Worm (Caenorhabditis elegans) whole organism, L4/young adult: Measurements from ENCODE around the gene dnj-9.
"Not testable (repeated sequence)": the region's sequence is repeated elsewhere in the genome, so short reads cannot be mapped to it uniquely, and the experiment has no call there.

Source experiments
- W03F9.2 ChIP-seq: fragments of 150-350 bp; optimal IDR thresholded peaks from 2 replicates; lab custom pipeline; 2014; ENCODE audit warnings: missing biosample characterization, missing genetic modification characterization
- dao-5 ChIP-seq: sonication (generic microtip); optimal IDR thresholded peaks from 2 replicates; lab custom pipeline; 2016; ENCODE audit warnings: missing genotype, missing genetic modification characterization, moderate library complexity, missing compliant biosample characterization
- him-1 ChIP-seq: sonication (generic microtip); optimal IDR thresholded peaks from 2 replicates; lab custom pipeline; 2016; ENCODE audit warnings: missing genotype, missing genetic modification reagents, missing genetic modification characterization, missing compliant biosample characterization

The dnj-9 gene

DNA sequence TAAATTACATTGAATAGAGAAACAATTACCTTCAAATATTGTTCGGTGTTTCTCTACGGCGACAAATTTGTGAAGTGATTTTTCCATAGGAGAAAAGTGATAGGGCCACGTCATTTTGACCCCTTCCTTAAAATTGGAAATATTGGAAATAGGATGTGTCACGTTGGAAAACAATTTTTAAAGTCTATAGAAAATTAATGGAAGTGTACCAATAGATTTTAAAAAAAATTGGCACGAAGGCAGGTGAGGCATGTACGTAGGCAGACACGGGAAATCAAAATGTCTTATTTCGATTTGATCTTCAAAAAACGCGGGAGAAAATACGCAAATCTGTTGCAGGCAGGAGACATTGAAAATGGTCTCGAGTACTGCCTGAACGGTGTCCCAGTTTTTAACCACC, 14.2 kb upstream of the dnj-9 start, which contains the start of gene C33F10.12:
C33F10.12 (minus strand) TSS at position 101 of the 400 bp plus-strand sequence.
- TF ChIP-seq him-1 (no peak), dao-5 (tag; lab: Kevin White, UChicago) (no peak), W03F9.2 (tag; lab: Kevin White, UChicago) (no peak)

DNA sequence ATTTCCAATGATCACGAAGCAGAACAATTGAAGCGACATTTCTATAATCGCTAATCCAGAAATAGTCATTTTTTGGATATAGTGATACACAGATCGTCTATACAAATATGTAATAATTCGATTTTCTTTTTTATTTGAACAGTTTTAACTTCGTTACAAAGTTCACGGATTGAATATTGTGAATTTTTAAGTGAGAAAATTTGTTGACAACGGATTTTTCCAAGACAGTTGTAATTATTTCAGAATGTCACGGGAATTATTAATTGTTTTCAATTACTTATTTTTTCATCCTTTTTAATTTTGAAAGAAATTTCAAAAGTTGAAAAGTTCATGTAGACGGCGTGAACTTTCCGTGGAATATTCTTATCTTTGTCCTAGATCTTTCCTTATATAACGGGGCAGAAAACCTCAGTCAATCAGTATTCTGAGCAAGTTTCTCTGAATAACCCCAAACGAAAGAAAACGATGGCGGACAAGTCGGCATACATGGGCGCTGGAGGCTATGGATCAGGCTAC, 9.7 kb upstream of the dnj-9 start, which contains the start of the genes T23B7.2 and nspd-4:
T23B7.2 (minus strand) TSS at position 101 of the 516 bp plus-strand sequence.
nspd-4 (plus strand) TSS at position 466 of the 516 bp plus-strand sequence.
- TF ChIP-seq dao-5 (tag; lab: Kevin White, UChicago); W03F9.2 (tag; lab: Kevin White, UChicago); him-1: not testable (repeated sequence)

DNA sequence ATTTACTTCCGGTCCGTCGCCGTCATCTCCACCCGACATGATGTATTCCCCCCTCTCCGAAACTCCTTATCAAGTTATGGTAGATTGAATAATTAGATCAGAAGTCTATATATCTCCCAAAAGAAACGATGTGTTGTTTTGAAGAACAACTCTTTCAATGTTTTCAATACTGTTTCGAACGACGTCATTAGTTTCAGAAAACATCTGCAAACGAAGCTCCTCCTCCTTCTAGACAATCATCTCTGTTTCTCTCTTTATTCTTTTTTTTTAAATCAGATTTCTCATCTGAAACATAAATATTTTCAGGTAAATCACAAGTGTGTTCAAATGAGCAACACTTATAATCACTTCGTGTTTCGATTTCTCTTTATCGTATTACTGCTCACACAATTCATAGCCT, 2.0 kb upstream of the dnj-9 start, which contains the start of gene T23B7.3:
T23B7.3 (plus strand) TSS at position 301 of the 400 bp plus-strand sequence.
- no peak for TF ChIP-seq him-1
- no peak for TF ChIP-seq dao-5 (tag; lab: Kevin White, UChicago)
- TF ChIP-seq W03F9.2 (tag; lab: Kevin White, UChicago), result no peak

DNA sequence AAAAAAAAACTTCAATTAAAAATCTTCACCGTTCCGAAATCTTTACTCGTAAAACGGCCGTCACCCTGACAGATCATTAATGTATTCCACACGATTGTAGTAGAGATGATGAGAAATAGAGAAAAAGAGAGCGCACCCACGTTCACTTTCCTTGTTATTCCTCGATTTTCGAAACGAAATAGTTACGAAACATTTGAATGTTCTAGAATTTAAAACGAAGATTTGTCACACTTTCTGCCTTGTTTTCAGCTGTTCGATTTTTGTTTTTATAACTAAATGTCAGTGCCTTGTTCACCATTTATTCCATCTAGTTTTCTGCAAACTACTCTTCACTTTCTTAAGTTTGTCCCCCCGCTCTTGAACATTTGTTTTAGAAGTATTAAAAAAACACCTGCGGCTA, 2.9 kb downstream of the dnj-9 start:
- no peak for TF ChIP-seq him-1
- TF ChIP-seq W03F9.2 (tag; lab: Kevin White, UChicago), result no peak
- no peak for TF ChIP-seq dao-5 (tag; lab: Kevin White, UChicago)

DNA sequence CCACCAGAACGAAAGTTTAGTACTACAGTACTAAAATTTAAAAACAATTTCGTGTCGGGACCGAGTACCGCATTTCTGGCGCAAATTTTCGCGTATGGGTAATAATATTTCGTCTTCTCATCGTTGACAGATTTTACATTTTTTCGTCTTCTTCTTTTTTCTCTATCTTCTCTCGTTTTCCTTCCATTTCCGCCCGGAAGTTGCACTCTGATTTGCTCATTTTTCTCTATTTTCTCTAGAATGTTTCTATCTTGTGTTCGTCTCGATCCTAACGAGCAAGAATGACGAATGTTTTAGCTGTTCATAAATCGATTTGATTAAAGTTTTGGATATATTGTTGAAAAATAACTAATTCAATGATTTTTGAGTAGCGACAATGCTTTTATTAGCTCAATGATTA, 3.6 kb downstream of the dnj-9 start:
- TF ChIP-seq him-1 (peak; percentile 0), dao-5 (tag; lab: Kevin White, UChicago) (no peak), W03F9.2 (tag; lab: Kevin White, UChicago) (no peak)

DNA sequence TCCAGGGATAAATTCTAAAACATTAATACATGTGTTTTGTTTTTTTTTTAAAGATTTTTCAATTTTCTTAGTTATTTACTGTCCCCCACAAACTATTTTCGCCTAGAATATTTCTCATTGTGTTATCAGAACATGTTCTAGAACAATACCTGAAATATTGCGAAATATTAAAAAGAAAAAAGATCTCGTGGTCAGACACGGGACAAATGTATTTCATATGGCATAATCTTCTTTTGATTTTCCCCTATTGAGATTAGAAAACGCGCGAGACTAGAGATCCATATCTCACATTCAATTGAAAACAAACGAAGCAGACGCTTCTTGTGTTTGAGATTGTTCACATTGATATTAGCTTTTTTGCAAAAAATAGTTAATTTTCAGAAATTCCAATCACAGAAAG, 4.3 kb downstream of the dnj-9 start:
- TF ChIP-seq dao-5 (tag; lab: Kevin White, UChicago) (no peak), W03F9.2 (tag; lab: Kevin White, UChicago) (peak; percentile 5)

DNA sequence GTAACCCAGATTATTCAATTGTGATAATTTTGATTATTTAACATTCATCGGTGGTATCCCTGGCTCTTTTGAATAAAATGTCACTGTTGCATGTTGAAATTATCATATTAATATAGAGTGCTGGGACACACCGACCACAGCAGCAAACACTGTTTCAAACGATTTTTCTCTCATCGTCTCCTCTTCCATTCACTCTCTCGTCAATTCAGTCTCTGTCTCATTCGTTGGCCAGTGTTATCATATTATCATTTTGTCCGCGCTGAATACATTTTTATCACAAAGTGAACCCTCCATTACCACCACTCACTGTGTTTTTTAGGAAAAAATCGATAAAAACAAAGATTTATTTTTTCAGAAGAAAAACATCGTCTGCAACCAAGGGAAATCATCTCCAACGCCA, 5.2 kb downstream of the dnj-9 start:
- TF ChIP-seq W03F9.2 (tag; lab: Kevin White, UChicago) (no peak), dao-5 (tag; lab: Kevin White, UChicago) (no peak), him-1 (no peak)

DNA sequence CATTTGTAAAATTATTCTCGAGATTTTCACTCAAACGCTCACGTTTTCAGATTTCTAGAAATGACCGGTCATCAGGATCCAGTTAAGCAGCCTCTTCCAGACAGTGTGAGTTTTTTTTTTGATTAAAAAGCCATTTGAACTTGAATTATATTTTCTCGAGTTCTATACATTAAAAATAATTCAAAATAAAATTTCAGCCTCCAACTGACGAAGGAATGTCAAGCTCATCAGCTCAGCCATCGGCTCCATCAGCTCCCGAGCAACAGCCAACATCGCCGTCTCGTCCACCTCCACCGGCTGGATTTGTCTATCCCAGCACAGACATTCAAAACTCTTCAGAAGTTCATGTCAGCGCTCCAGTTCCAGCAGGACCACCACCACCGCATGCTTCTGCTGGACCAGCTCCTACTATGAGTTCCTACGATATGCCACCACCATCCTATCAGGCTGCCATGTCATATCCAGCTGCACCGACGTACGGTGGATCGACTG, 6.1 kb downstream of the dnj-9 start, which contains the start of gene F11G11.5:
F11G11.5 (plus strand) TSS at position 51 of the 492 bp plus-strand sequence.
- TF ChIP-seq dao-5 (tag; lab: Kevin White, UChicago) (no peak), W03F9.2 (tag; lab: Kevin White, UChicago) (no peak), him-1 (no peak)

DNA sequence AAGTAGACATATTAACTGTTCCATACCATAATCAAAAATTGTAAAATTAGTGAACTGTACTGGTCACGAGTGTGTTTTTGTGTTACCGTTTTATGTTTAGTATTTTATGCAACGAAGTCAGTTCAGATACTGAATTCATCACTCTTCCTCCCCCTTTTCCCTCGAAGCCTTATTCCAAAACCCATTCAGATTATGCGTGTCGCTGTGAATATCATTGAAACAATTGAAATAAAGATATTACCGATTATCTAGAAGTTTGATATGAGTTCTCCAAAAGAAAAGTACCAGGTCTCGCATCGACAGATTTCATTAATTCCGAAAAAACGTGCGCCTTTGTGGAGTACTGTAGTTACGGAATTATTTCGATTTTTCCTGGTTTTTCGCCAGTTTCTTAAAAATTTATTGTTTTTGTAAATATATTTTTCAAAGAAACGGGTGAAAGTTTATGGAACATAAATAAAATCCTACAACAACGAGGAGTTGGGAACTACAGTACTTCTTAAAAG, 7.1 kb downstream of the dnj-9 start:
- TF ChIP-seq W03F9.2 (tag; lab: Kevin White, UChicago) (no peak), him-1 (no peak), dao-5 (tag; lab: Kevin White, UChicago) (no peak)

DNA sequence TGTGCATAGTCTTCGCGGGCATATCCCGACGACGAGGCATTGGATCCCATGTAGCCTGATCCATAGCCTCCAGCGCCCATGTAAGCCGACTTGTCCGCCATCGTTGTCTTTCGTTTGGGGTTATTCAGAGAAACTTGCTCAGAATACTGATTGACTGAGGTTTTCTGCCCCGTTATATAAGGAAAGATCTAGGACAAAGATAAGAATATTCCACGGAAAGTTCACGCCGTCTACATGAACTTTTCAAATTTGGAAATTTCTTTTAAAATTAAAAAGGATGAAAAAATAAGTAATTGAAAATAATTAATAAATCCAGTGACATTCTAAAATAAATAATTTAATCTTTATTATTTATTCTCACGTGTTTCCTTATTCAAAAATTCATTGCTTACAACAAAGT, 8.4 kb downstream of the dnj-9 start, which contains the start of the genes nspd-5 and F11G11.4:
nspd-5 (minus strand) TSS at position 101 of the 400 bp plus-strand sequence.
F11G11.4 (plus strand) TSS at position 335 of the 400 bp plus-strand sequence.
- not testable (repeated sequence) for TF ChIP-seq W03F9.2 (tag; lab: Kevin White, UChicago); him-1; dao-5 (tag; lab: Kevin White, UChicago)

DNA sequence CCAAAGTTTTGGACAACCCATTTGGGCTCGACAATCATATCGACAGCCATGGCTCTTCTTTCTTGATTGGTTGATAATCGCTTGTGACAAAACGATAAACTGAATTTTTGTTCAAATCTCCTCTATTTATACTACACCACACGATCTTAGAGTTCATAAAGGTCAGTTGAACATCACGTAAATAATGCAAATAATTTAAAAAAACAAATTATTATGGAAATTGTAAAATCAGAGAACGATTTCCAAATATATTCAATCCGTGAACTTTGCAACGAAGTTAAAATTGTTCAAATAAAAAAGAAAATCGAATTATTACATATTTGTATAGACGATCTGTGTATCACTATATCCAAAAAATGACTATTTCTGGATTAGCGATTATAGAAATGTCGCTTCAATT, 11.5 kb downstream of the dnj-9 start, which contains the start of the genes mpst-4 and F11G11.14:
mpst-4 (minus strand) TSS at position 101 of the 400 bp plus-strand sequence.
F11G11.14 (plus strand) TSS at position 325 of the 400 bp plus-strand sequence.
- TF ChIP-seq W03F9.2 (tag; lab: Kevin White, UChicago) (no peak), dao-5 (tag; lab: Kevin White, UChicago) (no peak), him-1 (no peak)

DNA sequence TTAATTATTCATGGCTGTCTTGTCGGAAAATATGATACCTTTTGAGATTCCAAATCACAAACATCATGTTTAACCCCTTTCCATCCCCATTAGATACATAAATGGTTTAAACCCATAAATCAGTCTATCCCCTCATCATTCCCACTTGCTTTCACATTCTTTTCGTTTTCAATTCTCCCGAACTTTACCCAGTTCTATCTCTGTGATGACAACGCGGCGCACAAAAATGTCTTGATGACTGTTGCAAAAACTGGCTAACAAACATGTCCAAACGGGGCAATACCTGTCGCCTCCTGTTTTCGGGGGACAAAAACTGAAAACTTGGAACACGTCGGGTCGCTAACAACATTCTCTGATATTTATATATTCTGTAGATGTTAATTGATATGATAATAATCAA, 14.2 kb downstream of the dnj-9 start:
- TF ChIP-seq dao-5 (tag; lab: Kevin White, UChicago) (no peak), W03F9.2 (tag; lab: Kevin White, UChicago) (no peak), him-1 (no peak)

DNA sequence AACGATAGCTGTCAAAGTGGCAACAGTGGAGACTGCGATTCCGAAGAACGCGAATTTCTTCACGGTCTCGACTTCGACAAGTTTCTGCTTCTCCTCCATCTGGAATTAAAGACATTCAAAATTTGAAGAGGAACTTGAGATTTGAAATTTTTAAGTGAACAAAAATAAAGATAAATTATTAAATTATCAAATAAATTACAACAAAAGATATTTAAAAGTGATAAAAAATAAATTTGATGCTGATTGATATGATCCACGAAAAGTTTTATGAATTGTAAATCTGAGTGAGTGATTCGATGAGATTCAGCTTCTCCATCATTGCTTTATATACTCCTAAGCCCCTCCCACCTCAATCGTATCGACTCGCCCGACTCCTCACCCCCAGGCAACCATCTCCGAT, 15.6 kb downstream of the dnj-9 start, which contains the start of gene col-17:
col-17 (minus strand) TSS at position 101 of the 400 bp plus-strand sequence.
- TF ChIP-seq W03F9.2 (tag; lab: Kevin White, UChicago) (no peak), dao-5 (tag; lab: Kevin White, UChicago) (no peak), him-1 (no peak)

DNA sequence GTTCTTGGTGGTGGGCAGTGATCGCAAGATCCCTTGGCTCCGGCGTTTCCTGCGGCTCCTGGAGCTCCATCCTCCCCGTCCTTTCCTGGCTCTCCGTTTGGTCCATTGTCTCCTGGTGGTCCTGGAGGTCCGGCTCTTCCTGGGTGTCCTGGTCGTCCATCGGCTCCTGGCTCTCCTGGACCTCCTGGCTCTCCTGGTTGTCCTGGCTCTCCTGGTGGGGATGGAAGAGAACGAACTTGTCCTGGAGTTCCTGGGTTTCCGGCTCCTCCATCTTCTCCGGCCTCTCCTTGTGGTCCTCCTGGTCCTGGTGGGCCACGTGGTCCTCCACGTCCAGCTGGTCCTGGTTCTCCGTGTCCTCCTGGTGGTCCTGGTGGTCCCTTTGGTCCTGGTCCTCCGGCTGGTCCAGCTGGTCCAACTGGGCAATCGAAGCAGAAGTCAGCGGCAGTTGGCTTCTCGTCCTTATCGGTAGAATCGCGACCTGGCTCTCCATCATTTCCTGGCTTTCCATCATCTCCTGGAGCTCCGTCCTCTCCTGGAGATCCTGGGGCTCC, 18.0 kb downstream of the dnj-9 start:
- TF ChIP-seq him-1 (no peak), W03F9.2 (tag; lab: Kevin White, UChicago) (no peak), dao-5 (tag; lab: Kevin White, UChicago) (no peak)
